Fruit fly (Drosophila melanogaster): ENCODE data around the gene pim.
A peak's percentile ranks its signal among the peaks of the same experiment; 100 is the strongest.

pim gene

dm6 chr2L:10341405-10341804, 21.4 kb upstream of the pim start, which contains the start of gene CG31715:
CG31715 (plus strand) TSS chr2L:10341616.
- TF ChIP-seq foxo (GFP tag; optimal IDR thresholded peaks at IDR 0.05), result peak in 1 of 2 experiments; percentile 48
- no peak for TF ChIP-seq Vsx2 (GFP tag; optimal IDR thresholded peaks at IDR 0.05; ENCODE audit: partially characterized antibody)
- TF ChIP-seq brk (GFP tag; optimal IDR thresholded peaks at IDR 0.05), result peak; percentile 60
- TF ChIP-seq woc (GFP tag; optimal IDR thresholded peaks at IDR 0.05), result peak; percentile 35
- peak; percentile 64 for TF ChIP-seq rgr (GFP tag; optimal IDR thresholded peaks at IDR 0.05)
- peak; percentile 32 for TF ChIP-seq Hr83 (GFP tag; optimal IDR thresholded peaks at IDR 0.05; ENCODE audit: poor library complexity, severe bottlenecking)
- peak; percentile 20 for TF ChIP-seq h (GFP tag; optimal IDR thresholded peaks at IDR 0.05)
- no peak for TF ChIP-seq CrebA (GFP tag; optimal IDR thresholded peaks at IDR 0.05; ENCODE audit: borderline replicate concordance)
- peak; percentile 6 for TF ChIP-seq HLH106 (tag; optimal IDR thresholded peaks at IDR 0.05)
- peak; percentile 9 for TF ChIP-seq ey (GFP tag; optimal IDR thresholded peaks at IDR 0.05)
- peak; percentile 9 for TF ChIP-seq dsf (GFP tag; optimal IDR thresholded peaks at IDR 0.05; ENCODE audit: borderline replicate concordance)
- no peak for TF ChIP-seq tai (GFP tag; optimal IDR thresholded peaks at IDR 0.05)
- TF ChIP-seq Hnf4 (GFP tag; optimal IDR thresholded peaks at IDR 0.05), result peak; percentile 21
- peak; percentile 13 for TF ChIP-seq psq (GFP tag; optimal IDR thresholded peaks at IDR 0.05)

DNA sequence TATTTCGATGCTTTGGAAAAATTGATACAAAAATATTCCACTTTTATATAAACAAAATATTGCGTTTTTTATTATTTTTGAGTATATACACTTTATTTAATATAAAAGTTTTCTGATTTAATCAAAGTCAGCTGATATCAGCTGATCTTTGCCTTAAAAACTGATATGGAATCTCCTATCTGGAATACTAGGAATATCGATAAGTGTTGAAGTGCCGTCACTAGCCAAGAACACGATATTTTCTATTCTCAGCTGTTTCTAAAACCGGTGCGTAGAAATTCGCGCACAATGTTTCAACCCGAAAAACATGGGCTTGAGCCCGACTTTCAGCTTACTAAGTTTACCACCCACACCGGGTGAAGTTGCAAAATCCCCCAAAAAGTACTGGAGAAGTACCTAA, 20.3 kb upstream of the pim start, which contains the start of gene Sps2:
TSS of gene Sps2 (plus strand) at position 124 of the 400 bp plus-strand sequence.
- peak; percentile 24 for TF ChIP-seq h (GFP tag; optimal IDR thresholded peaks at IDR 0.05)
- TF ChIP-seq woc (GFP tag; optimal IDR thresholded peaks at IDR 0.05), result no peak
- peak; percentile 18 for TF ChIP-seq brk (GFP tag; optimal IDR thresholded peaks at IDR 0.05)
- TF ChIP-seq Abd-B (GFP tag; optimal IDR thresholded peaks at IDR 0.05), result no peak
- TF ChIP-seq fru (GFP tag; optimal IDR thresholded peaks at IDR 0.05), result peak; percentile 10
- no peak for TF ChIP-seq psq (GFP tag; optimal IDR thresholded peaks at IDR 0.05)
- no peak for TF ChIP-seq lola (GFP tag; optimal IDR thresholded peaks at IDR 0.05)
- no peak for TF ChIP-seq Rel (GFP tag; optimal IDR thresholded peaks at IDR 0.05)
- TF ChIP-seq Rel (tag; optimal IDR thresholded peaks at IDR 0.05), result no peak
- TF ChIP-seq OdsH (GFP tag; optimal IDR thresholded peaks at IDR 0.05), result no peak
- no peak for TF ChIP-seq ey (GFP tag; optimal IDR thresholded peaks at IDR 0.05)
- peak; percentile 10 for TF ChIP-seq Hnf4 (GFP tag; optimal IDR thresholded peaks at IDR 0.05)
- no peak for TF ChIP-seq Mio (GFP tag; optimal IDR thresholded peaks at IDR 0.05)
- no peak for TF ChIP-seq tai (GFP tag; optimal IDR thresholded peaks at IDR 0.05)
- no peak for TF ChIP-seq Jra (GFP tag; optimal IDR thresholded peaks at IDR 0.05)

dm6 chr2L:10344029-10344606, 18.7 kb upstream of the pim start, which contains the start of gene Frmd5:
Frmd5 (plus strand) TSS chr2L:10344442.
- no peak for TF ChIP-seq psq (GFP tag; optimal IDR thresholded peaks at IDR 0.05)
- no peak for TF ChIP-seq Abd-B (GFP tag; optimal IDR thresholded peaks at IDR 0.05)
- TF ChIP-seq h (GFP tag; optimal IDR thresholded peaks at IDR 0.05), result no peak

DNA sequence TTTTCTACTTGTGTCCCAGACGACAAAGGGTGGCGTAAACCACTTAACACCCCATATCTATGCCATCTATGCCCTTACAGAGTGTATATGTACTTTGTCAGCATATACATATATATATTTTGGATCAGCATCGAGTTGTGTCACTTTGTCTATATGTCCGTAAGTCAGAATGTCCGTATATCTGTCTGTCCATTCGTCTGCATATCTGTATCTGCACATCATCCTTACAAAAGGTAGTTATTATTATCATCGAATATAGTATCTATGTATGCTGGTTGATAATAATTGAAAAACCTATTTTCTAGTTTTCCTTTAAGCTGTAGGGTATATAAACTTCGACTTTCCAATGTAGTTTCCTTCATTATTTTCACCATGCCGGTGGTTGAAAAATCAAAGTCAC, 11.7 kb upstream of the pim start:
- no peak for TF ChIP-seq Jra (GFP tag; optimal IDR thresholded peaks at IDR 0.05)
- no peak for TF ChIP-seq Sp1 (GFP tag; optimal IDR thresholded peaks at IDR 0.05)
- TF ChIP-seq sv (GFP tag; optimal IDR thresholded peaks at IDR 0.05), result no peak
- no peak for TF ChIP-seq N (GFP tag; optimal IDR thresholded peaks at IDR 0.05)
- TF ChIP-seq Vsx2 (GFP tag; optimal IDR thresholded peaks at IDR 0.05; ENCODE audit: partially characterized antibody), result no peak
- no peak for TF ChIP-seq CG9705 (GFP tag; optimal IDR thresholded peaks at IDR 0.05)
- TF ChIP-seq usp (GFP tag; optimal IDR thresholded peaks at IDR 0.05), result no peak
- no peak for TF ChIP-seq foxo (GFP tag; optimal IDR thresholded peaks at IDR 0.05)
- no peak for TF ChIP-seq rgr (GFP tag; optimal IDR thresholded peaks at IDR 0.05)
- TF ChIP-seq GATAd (GFP tag; optimal IDR thresholded peaks at IDR 0.05), result no peak
- TF ChIP-seq Dfd (GFP tag; optimal IDR thresholded peaks at IDR 0.05), result no peak
- TF ChIP-seq tai (GFP tag; optimal IDR thresholded peaks at IDR 0.05), result no peak
- TF ChIP-seq Abd-B (GFP tag; optimal IDR thresholded peaks at IDR 0.05), result no peak
- no peak for TF ChIP-seq h (GFP tag; optimal IDR thresholded peaks at IDR 0.05)
- TF ChIP-seq psq (GFP tag; optimal IDR thresholded peaks at IDR 0.05), result no peak
- no peak for TF ChIP-seq br (GFP tag; optimal IDR thresholded peaks at IDR 0.05)
- no peak for TF ChIP-seq Hnf4 (GFP tag; optimal IDR thresholded peaks at IDR 0.05)
- TF ChIP-seq Dif (GFP tag; optimal IDR thresholded peaks at IDR 0.05; ENCODE audit: partially characterized antibody), result no peak

DNA sequence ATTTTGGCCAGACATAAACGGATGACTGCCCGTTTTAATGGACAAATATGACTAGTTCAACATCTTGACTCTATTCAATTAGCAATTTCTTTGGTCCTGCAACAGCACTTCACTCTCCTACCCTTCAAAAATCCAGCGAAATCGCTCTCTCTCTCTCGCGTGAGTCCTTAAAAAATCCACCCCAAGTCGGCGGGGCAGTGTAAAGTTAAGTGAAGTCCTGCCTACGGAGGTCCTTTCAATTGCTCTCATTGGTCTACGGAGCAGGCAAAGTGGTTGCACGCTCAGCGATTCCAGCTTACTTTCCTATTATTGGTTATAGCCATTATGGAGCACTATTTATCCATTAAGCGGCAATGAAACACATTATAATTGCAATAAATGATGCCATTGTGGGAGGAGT, 8.9 kb upstream of the pim start, which contains the start of gene CG34367:
TSS of gene CG34367 (minus strand) at position 35 of the 400 bp plus-strand sequence.
- TF ChIP-seq foxo (GFP tag; optimal IDR thresholded peaks at IDR 0.05) (no peak), OdsH (GFP tag; optimal IDR thresholded peaks at IDR 0.05) (no peak), Mio (GFP tag; optimal IDR thresholded peaks at IDR 0.05) (no peak), HLH106 (tag; optimal IDR thresholded peaks at IDR 0.05) (no peak), Myc (optimal IDR thresholded peaks at IDR 0.05) (no peak), lola (GFP tag; optimal IDR thresholded peaks at IDR 0.05) (no peak), fru (GFP tag; optimal IDR thresholded peaks at IDR 0.05) (no peak), CG32264 (GFP tag; optimal IDR thresholded peaks at IDR 0.05) (no peak), usp (GFP tag; optimal IDR thresholded peaks at IDR 0.05) (no peak)

All from whole organism, wandering third instar larva.